Worm (Caenorhabditis elegans): ENCODE measurements around the gene twk-12.

DNA sequence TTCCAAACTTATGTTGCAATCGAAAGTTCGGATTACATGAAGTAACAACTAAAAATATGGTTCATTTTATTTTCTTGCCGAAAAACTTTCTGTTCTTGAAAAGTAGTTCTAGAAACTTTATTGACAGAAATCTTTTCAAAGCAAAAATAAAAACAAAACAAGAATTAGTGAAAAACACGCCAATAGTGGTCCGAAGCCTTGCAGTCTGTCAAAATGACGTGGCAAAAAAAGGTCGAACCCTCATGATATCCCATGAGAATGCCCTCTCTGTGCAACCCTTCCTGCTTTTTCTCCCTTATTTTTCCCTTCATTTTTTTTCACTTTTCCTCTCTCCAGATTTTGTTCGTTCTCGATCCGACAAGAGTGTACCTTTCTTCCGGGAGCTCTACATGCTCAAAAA, 31.7 kb downstream of the twk-12 start:
- TF ChIP-seq unc-39 (tag; optimal IDR thresholded peaks at IDR 0.05), result no peak
- TF ChIP-seq snpc-4 (tag; optimal IDR thresholded peaks at IDR 0.05), result no peak
- no peak for TF ChIP-seq lin-13 (tag; optimal IDR thresholded peaks at IDR 0.05)
- TF ChIP-seq nhr-76 (tag; optimal IDR thresholded peaks at IDR 0.05), result no peak
